Worm (Caenorhabditis elegans) whole organism, young adult: ENCODE results near the gene D1086.11.

Source experiments
- B0261.1 ChIP-seq: sonication (generic microtip); optimal IDR thresholded peaks from 2 replicates; lab custom pipeline; 2016; ENCODE audit warnings: mild to moderate bottlenecking, missing genetic modification characterization, moderate library complexity, missing compliant biosample characterization
- C06A6.2 ChIP-seq: fragments of 200-800 bp; sonication (Bioruptor generic); conservative IDR thresholded peaks from 2 replicates; pipeline ENCODE4 v1.3.6; 2022; ENCODE audit warnings: missing genetic modification characterization, missing compliant biosample characterization
- F39B2.1 ChIP-seq: fragments of 200-800 bp; sonication (Bioruptor generic); IDR thresholded peaks from 2 replicates; pipeline ENCODE4 v1.3.6; 2022; ENCODE audit warnings: missing genetic modification reagents, missing genetic modification characterization, missing compliant biosample characterization
- Y53F4B.3 ChIP-seq: fragments of 200-800 bp; sonication (Bioruptor generic); IDR thresholded peaks from 2 replicates; pipeline ENCODE4 v1.3.6; 2022; ENCODE audit warnings: missing genetic modification reagents, missing genetic modification characterization, missing compliant biosample characterization
- ZK185.1 ChIP-seq: sonication (generic microtip); optimal IDR thresholded peaks from 2 replicates; lab custom pipeline; 2016; ENCODE audit warnings: mild to moderate bottlenecking, missing genetic modification characterization, missing compliant biosample characterization; ENCODE audit not compliant: poor library complexity, severe bottlenecking
- ama-1 ChIP-seq, 3 experiments: fragments of 150-350 bp in 1 of 3; sonication (generic microtip) in 2 of 3; optimal IDR thresholded peaks; 2 replicates each; lab custom pipeline; 2014 to 2018; ENCODE audit warnings: missing biosample characterization in 2 of 3, missing genetic modification characterization in 2 of 3, missing genetic modification reagents in 2 of 3
- atf-7 ChIP-seq: sonication (generic microtip); optimal IDR thresholded peaks from 2 replicates; lab custom pipeline; 2017; ENCODE audit warnings: mild to moderate bottlenecking, missing genetic modification characterization, missing compliant biosample characterization
- attf-3 ChIP-seq: fragments of 200-800 bp; sonication (Bioruptor generic); conservative IDR thresholded peaks from 2 replicates; pipeline ENCODE4 v1.3.6; 2022; ENCODE audit warnings: missing genetic modification reagents, missing genetic modification characterization, missing compliant biosample characterization
- bed-1 ChIP-seq: fragments of 200-800 bp; sonication (Bioruptor generic); IDR thresholded peaks from 2 replicates; pipeline ENCODE4 v1.3.6; 2022; ENCODE audit warnings: missing genetic modification reagents, missing genetic modification characterization, missing compliant biosample characterization
- cebp-2 ChIP-seq: fragments of 200-800 bp; sonication (Bioruptor generic); IDR thresholded peaks from 2 replicates; pipeline ENCODE4 v1.3.6; 2022; ENCODE audit warnings: missing genetic modification characterization, missing compliant biosample characterization
- ceh-58 ChIP-seq: fragments of 200-800 bp; sonication (Bioruptor generic); IDR thresholded peaks from 2 replicates; pipeline ENCODE4 v1.3.6; 2022; ENCODE audit warnings: missing genetic modification characterization, missing compliant biosample characterization
- dox-1 ChIP-seq: fragments of 200-800 bp; sonication (Bioruptor generic); IDR thresholded peaks from 2 replicates; pipeline ENCODE4 v1.3.6; 2022; ENCODE audit warnings: missing genetic modification reagents, missing genetic modification characterization, missing compliant biosample characterization
- egl-18 ChIP-seq: fragments of 200-800 bp; sonication (Bioruptor generic); IDR thresholded peaks from 2 replicates; pipeline ENCODE4 v1.3.6; 2022; ENCODE audit warnings: missing genetic modification reagents, missing genetic modification characterization, missing compliant biosample characterization
- hsf-1 ChIP-seq: fragments of 200-800 bp; sonication (Bioruptor generic); IDR thresholded peaks from 2 replicates; pipeline ENCODE4 v1.3.6; 2022; ENCODE audit warnings: missing genetic modification reagents, missing genetic modification characterization, missing compliant biosample characterization
- lin-26 ChIP-seq: fragments of 200-800 bp; sonication (Bioruptor generic); IDR thresholded peaks from 2 replicates; pipeline ENCODE4 v1.3.6; 2022; ENCODE audit warnings: missing genetic modification reagents, missing genetic modification characterization, missing compliant biosample characterization
- lir-1 ChIP-seq: fragments of 200-800 bp; sonication (Bioruptor generic); conservative IDR thresholded peaks from 2 replicates; pipeline ENCODE4 v1.3.6; 2022; ENCODE audit warnings: missing genetic modification reagents, missing genetic modification characterization, missing compliant biosample characterization
- lsl-1 ChIP-seq: fragments of 200-800 bp; sonication (Bioruptor generic); optimal IDR thresholded peaks from 2 replicates; lab custom pipeline; 2018; ENCODE audit warnings: mild to moderate bottlenecking, missing genetic modification characterization, moderate library complexity, missing compliant biosample characterization
- madf-10 ChIP-seq: sonication (generic microtip); optimal IDR thresholded peaks from 2 replicates; lab custom pipeline; 2016; ENCODE audit warnings: mild to moderate bottlenecking, missing genetic modification characterization, missing compliant biosample characterization
- madf-6 ChIP-seq: fragments of 200-800 bp; sonication (Bioruptor generic); IDR thresholded peaks from 2 replicates; pipeline ENCODE4 v1.3.6; 2022; ENCODE audit warnings: missing genetic modification reagents, missing genetic modification characterization, missing compliant biosample characterization
- madf-8 ChIP-seq: fragments of 200-800 bp; sonication (Bioruptor generic); conservative IDR thresholded peaks from 2 replicates; pipeline ENCODE4 v1.3.6; 2022; ENCODE audit warnings: missing genetic modification reagents, missing genetic modification characterization, missing compliant biosample characterization
- mcd-1 ChIP-seq: fragments of 200-800 bp; sonication (Bioruptor generic); IDR thresholded peaks from 2 replicates; pipeline ENCODE4 v1.3.6; 2022; ENCODE audit warnings: missing genetic modification reagents, missing genetic modification characterization, missing compliant biosample characterization
- mel-28 ChIP-seq: sonication (generic microtip); optimal IDR thresholded peaks from 2 replicates; lab custom pipeline; 2016; ENCODE audit warnings: borderline replicate concordance, mild to moderate bottlenecking, missing genetic modification characterization, missing compliant biosample characterization
- mxl-1 ChIP-seq: sonication (generic microtip); optimal IDR thresholded peaks from 2 replicates; lab custom pipeline; 2016; ENCODE audit warnings: missing genetic modification characterization, missing compliant biosample characterization
- nfya-2 ChIP-seq: fragments of 200-800 bp; sonication (Bioruptor generic); IDR thresholded peaks from 2 replicates; pipeline ENCODE4 v1.3.6; 2022; ENCODE audit warnings: missing genetic modification reagents, missing genetic modification characterization, missing compliant biosample characterization
- nhr-27 ChIP-seq: fragments of 200-800 bp; sonication (Bioruptor generic); optimal IDR thresholded peaks from 2 replicates; lab custom pipeline; 2018; ENCODE audit warnings: mild to moderate bottlenecking, missing genetic modification characterization, moderate library complexity, missing compliant biosample characterization
- nhr-80 ChIP-seq: sonication (generic microtip); optimal IDR thresholded peaks from 2 replicates; lab custom pipeline; 2016; ENCODE audit warnings: missing genetic modification characterization, missing compliant biosample characterization
- snpc-1.1 ChIP-seq: sonication (generic microtip); optimal IDR thresholded peaks from 2 replicates; lab custom pipeline; 2017; ENCODE audit warnings: missing genetic modification characterization, mild to moderate bottlenecking, missing compliant biosample characterization, antibody characterized with exemption, moderate library complexity, missing genotype, missing genetic modification reagents; ENCODE audit not compliant: insufficient read depth
- snpc-1.3 ChIP-seq: sonication (generic microtip); optimal IDR thresholded peaks from 2 replicates; lab custom pipeline; 2017; ENCODE audit warnings: missing genetic modification characterization, mild to moderate bottlenecking, missing compliant biosample characterization, antibody characterized with exemption, moderate library complexity, missing genotype, missing genetic modification reagents; ENCODE audit not compliant: insufficient read depth
- snpc-3.4 ChIP-seq: sonication (generic microtip); optimal IDR thresholded peaks from 2 replicates; lab custom pipeline; 2017; ENCODE audit warnings: missing genetic modification characterization, mild to moderate bottlenecking, missing compliant biosample characterization, antibody characterized with exemption, moderate library complexity, missing genotype, missing genetic modification reagents
- snpc-4 ChIP-seq, 5 experiments: fragments of 150-350 bp in 1 of 5; sonication (generic microtip) in 4 of 5; optimal IDR thresholded peaks; 2 replicates each; lab custom pipeline; 2014 to 2018; ENCODE audit warnings: missing genetic modification characterization in 5 of 5, missing biosample characterization in 3 of 5, antibody characterized with exemption in 2 of 5, mild to moderate bottlenecking in 2 of 5, missing compliant biosample characterization in 2 of 5, missing genotype in 2 of 5, moderate library complexity in 2 of 5, missing genetic modification reagents in 1 of 5
- unc-130 ChIP-seq: sonication (generic microtip); optimal IDR thresholded peaks from 2 replicates; lab custom pipeline; 2016; ENCODE audit warnings: missing genetic modification reagents, missing genetic modification characterization, missing compliant biosample characterization
- xnd-1 ChIP-seq: sonication (generic microtip); optimal IDR thresholded peaks from 2 replicates; lab custom pipeline; 2016; ENCODE audit warnings: missing genotype, missing genetic modification reagents, missing genetic modification characterization, missing compliant biosample characterization
- zim-3 ChIP-seq: sonication (generic microtip); optimal IDR thresholded peaks from 2 replicates; lab custom pipeline; 2017; ENCODE audit warnings: mild to moderate bottlenecking, missing genetic modification characterization, moderate library complexity, missing compliant biosample characterization
- ztf-22 ChIP-seq: fragments of 200-800 bp; sonication (Bioruptor generic); optimal IDR thresholded peaks from 2 replicates; lab custom pipeline; 2018; ENCODE audit warnings: mild to moderate bottlenecking, missing genetic modification characterization, moderate library complexity, missing compliant biosample characterization
- ztf-6 ChIP-seq: fragments of 200-800 bp; sonication (Bioruptor generic); IDR thresholded peaks from 2 replicates; pipeline ENCODE4 v1.3.6; 2022; ENCODE audit warnings: missing genetic modification reagents, missing genetic modification characterization, missing compliant biosample characterization

D1086.11 gene

ce11 chrV:14094953-14095352 is 20.7 kb downstream of the D1086.11 start (continued):
- TF ChIP-seq F39B2.1 (GFP tag; lab: Robert Waterston, UW) (no peak), B0261.1 (tag; lab: Kevin White, UChicago) (no peak), nfya-2 (no peak), mcd-1 (GFP tag; lab: Robert Waterston, UW) (no peak), unc-130 (GFP tag; lab: Kevin White, UChicago) (no peak), nhr-80 (no peak), dox-1 (GFP tag; lab: Robert Waterston, UW) (no peak)
- TF ChIP-seq, all 124 proteins: peak for 0

DNA sequence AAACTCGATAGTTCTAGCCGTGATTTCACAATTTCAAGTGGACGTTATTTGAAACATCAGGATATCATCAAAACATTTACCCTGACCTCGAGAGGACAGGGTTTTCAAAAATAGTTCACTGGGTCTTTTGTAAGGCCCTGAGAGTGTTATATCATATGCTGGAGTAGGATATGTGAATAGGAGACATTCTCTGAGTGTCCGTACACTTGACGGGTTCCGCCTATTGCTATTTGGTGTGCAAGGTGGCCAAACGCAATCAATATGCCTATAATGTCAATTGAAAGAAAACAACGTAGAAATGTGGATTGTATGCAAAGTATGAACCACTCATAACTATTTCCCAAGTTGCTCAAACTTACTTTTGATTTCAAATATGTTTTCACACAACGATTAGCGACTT is 23.1 kb downstream of the D1086.11 start:
- TF ChIP-seq attf-3 (GFP tag; lab: Robert Waterston, UW) (no peak), atf-7 (no peak), snpc-1.1 (tag; lab: Kevin White, UChicago) (peak; percentile 78), cebp-2 (GFP tag; lab: Robert Waterston, UW) (no peak), snpc-4 (GFP tag; optimal IDR thresholded peaks at IDR 0.05; lab: Kevin White, UChicago) (peak; percentile 10), snpc-4 (tag; optimal IDR thresholded peaks at IDR 0.05; lab: Kevin White, UChicago) (peak in 2 of 4 experiments; percentile 77 to 79), lir-1 (GFP tag; lab: Robert Waterston, UW) (no peak), mcd-1 (GFP tag; lab: Robert Waterston, UW) (no peak), mxl-1 (tag; lab: Kevin White, UChicago) (no peak), hsf-1 (no peak), xnd-1 (tag; lab: Kevin White, UChicago) (no peak), egl-18 (no peak)

- TF ChIP-seq nfya-2, result no peak
- TF ChIP-seq ceh-58 (GFP tag; lab: Robert Waterston, UW), result no peak
- no peak for TF ChIP-seq mel-28 (tag; lab: Kevin White, UChicago)
- TF ChIP-seq mcd-1 (GFP tag; lab: Robert Waterston, UW), result no peak
- no peak for TF ChIP-seq Y53F4B.3 (GFP tag; lab: Robert Waterston, UW)
- no peak for TF ChIP-seq nhr-27
- no peak for TF ChIP-seq mxl-1 (tag; lab: Kevin White, UChicago)
- no peak for TF ChIP-seq lir-1 (GFP tag; lab: Robert Waterston, UW)
- no peak for TF ChIP-seq ama-1 (optimal IDR thresholded peaks at IDR 0.05; lab: Kevin White, UChicago)
- TF ChIP-seq ama-1 (GFP tag; optimal IDR thresholded peaks at IDR 0.05; lab: Kevin White, UChicago), result no peak
- no peak for TF ChIP-seq ZK185.1
These were observed 24.3 kb downstream of the D1086.11 start, which contains the start of the genes D1086.2 and D1086.1 for ce11 chrV:14098519-14098918. TSS of gene D1086.2 (minus strand) at chrV:14098668. TSS of gene D1086.1 (plus strand) at chrV:14098858.

DNA sequence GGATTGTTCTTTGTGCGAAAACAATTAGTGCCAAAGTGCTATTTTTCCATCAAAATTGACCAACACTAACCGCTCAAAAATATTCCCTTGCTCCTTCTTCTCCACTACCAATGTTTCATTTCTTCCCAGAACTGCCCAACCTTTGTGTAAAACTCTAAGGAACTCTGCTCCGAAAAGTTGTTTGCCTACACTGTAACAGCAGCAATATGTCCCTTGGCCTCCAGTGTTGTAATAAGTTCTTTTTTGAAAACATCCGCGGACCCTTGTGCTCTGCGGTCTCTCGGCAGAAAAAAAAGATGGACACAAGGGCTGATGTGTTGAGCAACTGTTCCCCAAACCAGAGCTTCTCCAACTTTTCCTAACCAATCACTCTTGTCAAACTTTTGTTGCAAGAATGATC is 26.6 kb downstream of the D1086.11 start, which contains the start of gene D1086.12:
Gene D1086.12, plus strand, starts transcription at position 301 of the 400 bp plus-strand sequence.
- no peak for TF ChIP-seq madf-10 (tag; lab: Kevin White, UChicago)
- TF ChIP-seq madf-6 (GFP tag; lab: Robert Waterston, UW), result no peak
- no peak for TF ChIP-seq snpc-1.3
- TF ChIP-seq lsl-1 (GFP tag; lab: Kevin White, UChicago), result no peak
- no peak for TF ChIP-seq ztf-6 (GFP tag; lab: Robert Waterston, UW)
- no peak for TF ChIP-seq zim-3 (tag; lab: Kevin White, UChicago)
- no peak for TF ChIP-seq C06A6.2 (GFP tag; lab: Robert Waterston, UW)
- no peak for TF ChIP-seq bed-1
- TF ChIP-seq snpc-3.4, result no peak
- TF ChIP-seq madf-8, result no peak
- TF ChIP-seq lin-26 (GFP tag; lab: Robert Waterston, UW), result no peak
- no peak for TF ChIP-seq ztf-22 (GFP tag; lab: Kevin White, UChicago)
